Fruit fly (Drosophila melanogaster): ENCODE measurements around the gene Las.
A peak's percentile ranks its signal among the peaks of the same experiment; 100 is the strongest.

dm6 chr3L:20402665-20403492, 29.3 kb downstream of the Las start:
- peak in 1 of 2 experiments; percentile 8 for TF ChIP-seq Pdp1 (GFP tag; optimal IDR thresholded peaks at IDR 0.05)
- no peak for TF ChIP-seq Fer1 (GFP tag; optimal IDR thresholded peaks at IDR 0.05)
- TF ChIP-seq klu (GFP tag; IDR thresholded peaks at IDR 0.05), result no peak

Measured in whole organism, embryonic.